Worm (Caenorhabditis elegans): ENCODE results near the gene srh-30.

DNA sequence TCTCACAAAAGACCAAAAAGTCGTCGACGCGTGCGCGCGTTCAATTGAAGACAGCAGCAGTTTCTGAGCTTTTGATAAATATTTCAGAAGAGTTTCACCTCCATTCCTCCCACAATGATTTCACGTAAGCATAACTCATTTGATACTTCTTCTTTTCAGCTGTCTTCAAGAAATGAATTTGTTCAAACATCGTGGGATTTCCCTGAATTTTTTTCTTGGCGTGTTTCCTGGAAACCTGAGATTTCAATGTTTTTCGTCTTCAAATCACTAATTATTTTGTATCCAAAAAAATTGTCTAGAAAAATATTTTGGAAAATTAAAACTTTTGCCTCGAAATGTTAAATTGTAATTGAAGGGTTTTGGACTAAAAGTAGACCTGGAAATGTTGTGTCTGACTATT is 6.9 kb upstream of the srh-30 start:
- TF ChIP-seq him-1 (tag; optimal IDR thresholded peaks at IDR 0.05) (no peak), xnd-1 (tag; optimal IDR thresholded peaks at IDR 0.05) (no peak), F57A8.1 (GFP tag; optimal IDR thresholded peaks at IDR 0.05) (no peak), ceh-91 (GFP tag; IDR thresholded peaks at IDR 0.05) (no peak)
